Worm (Caenorhabditis elegans) whole organism, L3 larva: Measurements from ENCODE around the gene F55A4.7.

Source experiments
- R02D3.7 ChIP-seq: fragments of 150-350 bp; optimal IDR thresholded peaks from 2 replicates; lab custom pipeline; 2014; ENCODE audit warnings: missing biosample characterization, missing genetic modification characterization
- ZK546.5 ChIP-seq: sonication (generic microtip); optimal IDR thresholded peaks from 2 replicates; lab custom pipeline; 2017; ENCODE audit warnings: missing biosample characterization, missing genetic modification characterization
- aly-2 ChIP-seq: fragments of 150-350 bp; optimal IDR thresholded peaks from 2 replicates; lab custom pipeline; 2014; ENCODE audit warnings: missing biosample characterization, missing genetic modification characterization
- ceh-16 ChIP-seq: sonication (generic microtip); optimal IDR thresholded peaks from 2 replicates; lab custom pipeline; 2017; ENCODE audit warnings: missing biosample characterization, missing genetic modification characterization
- ceh-28 ChIP-seq: fragments of 150-350 bp; optimal IDR thresholded peaks from 2 replicates; lab custom pipeline; 2014; ENCODE audit warnings: missing biosample characterization, missing genetic modification reagents, missing genetic modification characterization
- ceh-82 ChIP-seq: fragments of 150-350 bp; optimal IDR thresholded peaks from 2 replicates; lab custom pipeline; 2014; ENCODE audit warnings: missing biosample characterization, missing genetic modification characterization
- daf-12 ChIP-seq: fragments of 150-350 bp; optimal IDR thresholded peaks from 2 replicates; lab custom pipeline; 2014; ENCODE audit warnings: missing biosample characterization, missing genetic modification reagents, missing genetic modification characterization
- egl-27 ChIP-seq: sonication (generic microtip); optimal IDR thresholded peaks from 4 replicates; lab custom pipeline; 2017; ENCODE audit warnings: missing biosample characterization, missing genetic modification reagents, missing genetic modification characterization
- egl-5 ChIP-seq: fragments of 150-350 bp; optimal IDR thresholded peaks from 2 replicates; lab custom pipeline; 2017; ENCODE audit warnings: missing biosample characterization, missing genetic modification reagents, missing genetic modification characterization, inconsistent platforms
- elt-1 ChIP-seq: fragments of 150-350 bp; optimal IDR thresholded peaks from 2 replicates; lab custom pipeline; 2014; ENCODE audit warnings: missing biosample characterization, missing genetic modification characterization
- elt-2 ChIP-seq: sonication (generic microtip); optimal IDR thresholded peaks from 2 replicates; lab custom pipeline; 2016; ENCODE audit warnings: missing genetic modification reagents, mild to moderate bottlenecking, missing genetic modification characterization, missing compliant biosample characterization
- elt-3 ChIP-seq, 3 experiments: fragments of 150-350 bp in 1 of 3; sonication (generic microtip) in 2 of 3; optimal IDR thresholded peaks; 2 replicates in 2 of 3; 4 replicates in 1 of 3; lab custom pipeline; 2014 to 2017; ENCODE audit warnings: missing biosample characterization in 3 of 3, missing genetic modification characterization in 3 of 3
- eor-1 ChIP-seq, 2 experiments: fragments of 150-350 bp; optimal IDR thresholded peaks; 2 replicates each; lab custom pipeline; 2014 to 2018; ENCODE audit warnings: missing biosample characterization in 2 of 2, missing genetic modification characterization in 2 of 2
- fkh-10 ChIP-seq: sonication (generic microtip); optimal IDR thresholded peaks from 2 replicates; lab custom pipeline; 2017; ENCODE audit warnings: missing biosample characterization, missing genetic modification reagents, missing genetic modification characterization
- fkh-2 ChIP-seq: fragments of 150-350 bp; optimal IDR thresholded peaks from 2 replicates; lab custom pipeline; 2014; ENCODE audit warnings: missing biosample characterization, missing genetic modification reagents, missing genetic modification characterization
- fos-1 ChIP-seq: fragments of 150-350 bp; optimal IDR thresholded peaks from 2 replicates; lab custom pipeline; 2014; ENCODE audit warnings: missing biosample characterization, missing genetic modification characterization
- hmg-11 ChIP-seq: sonication (generic microtip); optimal IDR thresholded peaks from 2 replicates; lab custom pipeline; 2016; ENCODE audit warnings: missing genetic modification characterization, missing compliant biosample characterization
- jun-1 ChIP-seq: fragments of 150-350 bp; optimal IDR thresholded peaks from 2 replicates; lab custom pipeline; 2014; ENCODE audit warnings: missing biosample characterization, missing genetic modification reagents, missing genetic modification characterization
- lin-15B ChIP-seq: fragments of 150-350 bp; optimal IDR thresholded peaks from 2 replicates; lab custom pipeline; 2014; ENCODE audit warnings: missing biosample characterization, missing genetic modification characterization
- lin-39 ChIP-seq: fragments of 150-350 bp; optimal IDR thresholded peaks from 2 replicates; lab custom pipeline; 2018; ENCODE audit warnings: missing biosample characterization, missing genetic modification reagents, missing genetic modification characterization
- lsy-12 ChIP-seq: sonication (generic microtip); optimal IDR thresholded peaks from 2 replicates; lab custom pipeline; 2016; ENCODE audit warnings: mild to moderate bottlenecking, missing genetic modification characterization, missing compliant biosample characterization
- mdl-1 ChIP-seq: fragments of 150-350 bp; optimal IDR thresholded peaks from 2 replicates; lab custom pipeline; 2014; ENCODE audit warnings: missing biosample characterization, missing genetic modification characterization
- mml-1 ChIP-seq: fragments of 150-350 bp; sonication (generic microtip); optimal IDR thresholded peaks from 3 replicates; lab custom pipeline; 2014; ENCODE audit warnings: missing biosample characterization, missing genetic modification characterization
- nfya-1 ChIP-seq: sonication (generic microtip); optimal IDR thresholded peaks from 2 replicates; lab custom pipeline; 2017; ENCODE audit warnings: missing genetic modification characterization, mild to moderate bottlenecking, missing compliant biosample characterization, antibody characterized with exemption, moderate library complexity; ENCODE audit not compliant: insufficient read depth
- nhr-11 ChIP-seq: fragments of 150-350 bp; optimal IDR thresholded peaks from 2 replicates; lab custom pipeline; 2014; ENCODE audit warnings: missing biosample characterization, missing genetic modification characterization
- nhr-12 ChIP-seq: fragments of 150-350 bp; optimal IDR thresholded peaks from 2 replicates; lab custom pipeline; 2014; ENCODE audit warnings: missing biosample characterization, missing genetic modification characterization
- nhr-23 ChIP-seq: fragments of 150-350 bp; optimal IDR thresholded peaks from 2 replicates; lab custom pipeline; 2014; ENCODE audit warnings: missing biosample characterization, missing genetic modification reagents, missing genetic modification characterization
- nhr-237 ChIP-seq: fragments of 150-350 bp; optimal IDR thresholded peaks from 2 replicates; lab custom pipeline; 2014; ENCODE audit warnings: missing biosample characterization, missing genetic modification characterization
- nhr-25 ChIP-seq: sonication (generic microtip); optimal IDR thresholded peaks from 2 replicates; lab custom pipeline; 2017; ENCODE audit warnings: missing biosample characterization, missing genetic modification characterization
- nhr-43 ChIP-seq: sonication (generic microtip); optimal IDR thresholded peaks from 2 replicates; lab custom pipeline; 2016; ENCODE audit warnings: mild to moderate bottlenecking, missing genetic modification characterization, missing compliant biosample characterization; ENCODE audit not compliant: poor library complexity, severe bottlenecking
- nhr-67 ChIP-seq: fragments of 150-350 bp; optimal IDR thresholded peaks from 2 replicates; lab custom pipeline; 2014; ENCODE audit warnings: missing biosample characterization, missing genetic modification characterization
- nhr-76 ChIP-seq: fragments of 150-350 bp; sonication (generic microtip); optimal IDR thresholded peaks from 5 replicates; lab custom pipeline; 2014; ENCODE audit warnings: missing biosample characterization, missing genetic modification characterization
- nhr-77 ChIP-seq: fragments of 150-350 bp; optimal IDR thresholded peaks from 2 replicates; lab custom pipeline; 2014; ENCODE audit warnings: missing biosample characterization, missing genetic modification characterization
- pha-4 ChIP-seq: fragments of 150-350 bp; optimal IDR thresholded peaks from 2 replicates; lab custom pipeline; 2014; ENCODE audit warnings: missing biosample characterization, missing genetic modification reagents, missing genetic modification characterization
- pqm-1 ChIP-seq: fragments of 150-350 bp; optimal IDR thresholded peaks from 2 replicates; lab custom pipeline; 2017; ENCODE audit warnings: missing biosample characterization, missing genetic modification characterization, inconsistent platforms
- snpc-4 ChIP-seq: fragments of 150-350 bp; optimal IDR thresholded peaks from 2 replicates; lab custom pipeline; 2014; ENCODE audit warnings: missing biosample characterization, missing genetic modification characterization
- tbx-2 ChIP-seq: sonication (generic microtip); optimal IDR thresholded peaks from 2 replicates; lab custom pipeline; 2016; ENCODE audit warnings: mild to moderate bottlenecking, missing genetic modification characterization, missing compliant biosample characterization
- unc-39 ChIP-seq: sonication (generic microtip); optimal IDR thresholded peaks from 4 replicates; lab custom pipeline; 2017; ENCODE audit warnings: missing biosample characterization, missing genetic modification characterization
- unc-62 ChIP-seq: fragments of 150-350 bp; sonication (generic microtip); optimal IDR thresholded peaks from 4 replicates; lab custom pipeline; 2014; ENCODE audit warnings: missing biosample characterization, missing genetic modification reagents, missing genetic modification characterization
- ztf-11 ChIP-seq: fragments of 150-350 bp; optimal IDR thresholded peaks from 2 replicates; lab custom pipeline; 2014; ENCODE audit warnings: missing biosample characterization, missing genetic modification characterization
- ztf-4 ChIP-seq: fragments of 150-350 bp; optimal IDR thresholded peaks from 2 replicates; lab custom pipeline; 2014; ENCODE audit warnings: missing biosample characterization, missing genetic modification characterization

F55A4.7 gene

ce11 chrX:1046156-1046831, 8.0 kb upstream of the F55A4.7 start, which contains the start of gene vpat-1:
vpat-1 (minus strand) TSS chrX:1046206.
- TF ChIP-seq egl-27 (tag; lab: Kevin White, UChicago) (no peak), ZK546.5 (no peak), pqm-1 (tag; lab: Kevin White, UChicago) (peak; percentile 86), ceh-28 (peak; percentile 54), nhr-77 (no peak), unc-39 (tag; lab: Kevin White, UChicago) (no peak), elt-3 (tag; optimal IDR thresholded peaks at IDR 0.05; lab: Kevin White, UChicago) (no peak), fkh-2 (no peak), lsy-12 (no peak), ztf-11 (tag; lab: Kevin White, UChicago) (no peak), aly-2 (tag; lab: Kevin White, UChicago) (no peak), unc-62 (GFP tag; lab: Kevin White, UChicago) (no peak), ceh-16 (tag; lab: Kevin White, UChicago) (no peak), elt-2 (tag; lab: Kevin White, UChicago) (peak; percentile 89)

ce11 chrX:1044327-1044726, 6.1 kb upstream of the F55A4.7 start:
- TF ChIP-seq mdl-1 (tag; lab: Kevin White, UChicago): no peak
- no peak for TF ChIP-seq egl-5 (tag; lab: Kevin White, UChicago)
- TF ChIP-seq nhr-12 (tag; lab: Kevin White, UChicago): no peak
- no peak for TF ChIP-seq unc-39 (tag; lab: Kevin White, UChicago)
- TF ChIP-seq ztf-4 (tag; lab: Kevin White, UChicago): no peak
- TF ChIP-seq tbx-2 (tag; lab: Kevin White, UChicago): no peak
- no peak for TF ChIP-seq lin-15B (tag; lab: Kevin White, UChicago)
- no peak for TF ChIP-seq jun-1 (tag; lab: Kevin White, UChicago)
- no peak for TF ChIP-seq nhr-11 (tag; lab: Kevin White, UChicago)
- TF ChIP-seq nhr-237 (tag; lab: Kevin White, UChicago): no peak
- TF ChIP-seq daf-12 (tag; lab: Kevin White, UChicago): no peak
- no peak for TF ChIP-seq nhr-67 (tag; lab: Kevin White, UChicago)
- no peak for TF ChIP-seq elt-1
- no peak for TF ChIP-seq nhr-76 (tag; lab: Kevin White, UChicago)
- no peak for TF ChIP-seq eor-1 (tag; optimal IDR thresholded peaks at IDR 0.05; lab: Kevin White, UChicago)
- TF ChIP-seq nhr-25 (tag; lab: Kevin White, UChicago): no peak
- no peak for TF ChIP-seq lin-39 (tag; lab: Kevin White, UChicago)

- no peak for TF ChIP-seq ceh-16 (tag; lab: Kevin White, UChicago)
- no peak for TF ChIP-seq nhr-25 (tag; lab: Kevin White, UChicago)
- no peak for TF ChIP-seq nhr-23 (tag; lab: Kevin White, UChicago)
- TF ChIP-seq ceh-82 (tag; lab: Kevin White, UChicago): no peak
- TF ChIP-seq mml-1: no peak
- no peak for TF ChIP-seq ZK546.5
- no peak for TF ChIP-seq nhr-76 (tag; lab: Kevin White, UChicago)
- TF ChIP-seq mdl-1 (tag; lab: Kevin White, UChicago): no peak
- TF ChIP-seq tbx-2 (tag; lab: Kevin White, UChicago): no peak
- TF ChIP-seq nhr-12 (tag; lab: Kevin White, UChicago): no peak
- TF ChIP-seq nfya-1 (tag; lab: Kevin White, UChicago): peak; percentile 66
- TF ChIP-seq fkh-2: no peak
- no peak for TF ChIP-seq lsy-12
- TF ChIP-seq lin-39 (tag; lab: Kevin White, UChicago): peak; percentile 60
- no peak for TF ChIP-seq egl-5 (tag; lab: Kevin White, UChicago)
- no peak for TF ChIP-seq elt-3 (tag; optimal IDR thresholded peaks at IDR 0.05; lab: Kevin White, UChicago)
- TF ChIP-seq fkh-10 (GFP tag; lab: Kevin White, UChicago): no peak
- TF ChIP-seq daf-12 (tag; lab: Kevin White, UChicago): no peak
- peak; percentile 20 for TF ChIP-seq elt-2 (tag; lab: Kevin White, UChicago)
- no peak for TF ChIP-seq R02D3.7 (tag; lab: Kevin White, UChicago)
- TF ChIP-seq hmg-11 (tag; lab: Kevin White, UChicago): peak; percentile 64
- TF ChIP-seq snpc-4 (tag; lab: Kevin White, UChicago): peak; percentile 51
- no peak for TF ChIP-seq unc-39 (tag; lab: Kevin White, UChicago)
- peak; percentile 50 for TF ChIP-seq pha-4 (tag; lab: Kevin White, UChicago)
- TF ChIP-seq fos-1 (tag; lab: Kevin White, UChicago): no peak
- no peak for TF ChIP-seq nhr-11 (tag; lab: Kevin White, UChicago)
- no peak for TF ChIP-seq nhr-77
- no peak for TF ChIP-seq ztf-11 (tag; lab: Kevin White, UChicago)
- TF ChIP-seq nhr-237 (tag; lab: Kevin White, UChicago): no peak
- no peak for TF ChIP-seq unc-62 (GFP tag; lab: Kevin White, UChicago)
- TF ChIP-seq lin-15B (tag; lab: Kevin White, UChicago): peak; percentile 58
- no peak for TF ChIP-seq nhr-43 (tag; lab: Kevin White, UChicago)
- TF ChIP-seq ceh-28: peak; percentile 53
- TF ChIP-seq pqm-1 (tag; lab: Kevin White, UChicago): no peak
Observed at ce11 chrX:1035039-1035598, 3.1 kb downstream of the F55A4.7 start, which contains the start of the genes stau-1 and sec-22. stau-1 (minus strand) TSS chrX:1035286. sec-22 (plus strand) TSS chrX:1035548.
